Fruit fly (Drosophila melanogaster): ENCODE results near the gene Miox.

Miox gene

DNA sequence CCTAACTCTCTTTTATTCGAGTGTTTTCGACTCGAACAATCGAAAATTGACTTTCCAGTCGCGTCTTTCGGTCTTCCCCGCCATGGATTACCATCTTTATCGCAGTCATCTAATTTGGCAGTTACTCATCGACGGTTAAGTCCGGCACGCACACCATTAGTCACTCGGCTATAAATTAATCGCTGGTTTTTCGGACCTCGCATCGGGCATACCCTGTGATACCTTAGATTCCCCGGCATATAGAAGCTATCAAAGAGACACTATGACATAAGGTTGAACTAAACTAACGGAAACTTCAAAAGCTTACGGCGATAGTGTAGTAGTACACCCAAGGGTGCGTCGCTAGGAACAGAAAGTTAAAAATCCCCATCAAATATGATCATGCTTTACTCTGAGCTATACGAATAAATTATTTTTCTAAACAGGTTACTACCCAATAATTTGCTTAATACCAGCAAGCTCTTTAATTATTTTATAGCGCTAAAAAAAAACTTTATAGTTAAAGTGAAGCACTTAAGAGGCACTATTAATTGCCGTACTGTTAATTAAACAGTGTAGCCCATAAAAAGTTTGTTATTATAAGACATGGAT lies 5.8 kb upstream of the Miox start:
- TF ChIP-seq D1 (tag; optimal IDR thresholded peaks at IDR 0.05) (no peak), CG9948 (tag; optimal IDR thresholded peaks at IDR 0.05) (no peak), rn (GFP tag; IDR thresholded peaks at IDR 0.05) (no peak), Pif1B (GFP tag; optimal IDR thresholded peaks at IDR 0.05) (no peak), Snoo (tag; optimal IDR thresholded peaks at IDR 0.05) (no peak), CG13204 (GFP tag; optimal IDR thresholded peaks at IDR 0.05) (no peak), EcR (GFP tag; optimal IDR thresholded peaks at IDR 0.05) (no peak), gl (tag; optimal IDR thresholded peaks at IDR 0.05) (no peak), CG32121 (GFP tag; IDR thresholded peaks at IDR 0.05) (no peak), CG17806 (tag; optimal IDR thresholded peaks at IDR 0.05) (no peak), CG15710 (tag; optimal IDR thresholded peaks at IDR 0.05) (no peak), CG8301 (tag; optimal IDR thresholded peaks at IDR 0.05) (no peak), CG14655 (GFP tag; optimal IDR thresholded peaks at IDR 0.05) (no peak), Pif1A (GFP tag; optimal IDR thresholded peaks at IDR 0.05) (no peak), CG12605 (GFP tag; IDR thresholded peaks at IDR 0.05) (no peak), Ets98B (GFP tag; IDR thresholded peaks at IDR 0.05) (no peak), CG10348 (GFP tag; IDR thresholded peaks at IDR 0.05) (no peak), CG34367 (tag; optimal IDR thresholded peaks at IDR 0.05) (no peak), fd96Ca (GFP tag; IDR thresholded peaks at IDR 0.05) (no peak), CG4496 (GFP tag; IDR thresholded peaks at IDR 0.05) (no peak)

DNA sequence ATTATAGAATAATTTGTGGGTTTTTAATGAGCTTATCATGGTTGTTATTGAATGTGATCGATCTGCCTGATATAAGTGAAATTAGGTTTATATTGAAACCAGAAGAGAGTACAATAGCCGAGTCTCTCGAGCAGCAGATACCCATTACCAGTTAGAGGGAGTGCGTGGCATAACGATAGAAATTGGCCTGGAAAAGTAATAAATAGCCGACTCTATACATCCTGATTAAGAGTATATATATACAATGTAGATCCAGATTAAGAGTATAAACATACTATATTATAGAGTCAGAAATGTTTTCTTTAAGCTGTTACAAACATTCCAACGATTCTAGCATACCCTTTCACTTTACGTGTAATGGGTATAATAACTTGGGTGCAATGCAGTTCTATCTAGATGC lies 817 bp upstream of the Miox start:
- TF ChIP-seq CG17806 (tag; optimal IDR thresholded peaks at IDR 0.05) (no peak), D1 (tag; optimal IDR thresholded peaks at IDR 0.05) (no peak), CG8301 (tag; optimal IDR thresholded peaks at IDR 0.05) (no peak), CG34367 (tag; optimal IDR thresholded peaks at IDR 0.05) (no peak), CG15710 (tag; optimal IDR thresholded peaks at IDR 0.05) (no peak), fd96Ca (GFP tag; IDR thresholded peaks at IDR 0.05) (no peak), CG8159 (tag; optimal IDR thresholded peaks at IDR 0.05) (no peak), Ets98B (GFP tag; IDR thresholded peaks at IDR 0.05) (no peak), CG10348 (GFP tag; IDR thresholded peaks at IDR 0.05) (no peak)

dm6 chr3L:12185336-12185735 lies 552 bp downstream of the Miox start:
- no peak for TF ChIP-seq Pif1A (GFP tag; optimal IDR thresholded peaks at IDR 0.05)
- TF ChIP-seq Ets98B (GFP tag; IDR thresholded peaks at IDR 0.05): no peak
- TF ChIP-seq CG13204 (GFP tag; optimal IDR thresholded peaks at IDR 0.05): no peak
- TF ChIP-seq CG4496 (GFP tag; IDR thresholded peaks at IDR 0.05): no peak
- no peak for TF ChIP-seq Snoo (tag; optimal IDR thresholded peaks at IDR 0.05)
- TF ChIP-seq D1 (tag; optimal IDR thresholded peaks at IDR 0.05): no peak
- no peak for TF ChIP-seq Pif1B (GFP tag; optimal IDR thresholded peaks at IDR 0.05)
- no peak for TF ChIP-seq CG10348 (GFP tag; IDR thresholded peaks at IDR 0.05)
- TF ChIP-seq CG15710 (tag; optimal IDR thresholded peaks at IDR 0.05): no peak
- TF ChIP-seq CG12605 (GFP tag; IDR thresholded peaks at IDR 0.05): no peak
- TF ChIP-seq CG8159 (tag; optimal IDR thresholded peaks at IDR 0.05): no peak
- TF ChIP-seq rn (GFP tag; IDR thresholded peaks at IDR 0.05): no peak
- TF ChIP-seq gl (tag; optimal IDR thresholded peaks at IDR 0.05): no peak
- TF ChIP-seq EcR (GFP tag; optimal IDR thresholded peaks at IDR 0.05): no peak
- TF ChIP-seq CG32121 (GFP tag; IDR thresholded peaks at IDR 0.05): no peak
- TF ChIP-seq fd96Ca (GFP tag; IDR thresholded peaks at IDR 0.05): no peak

- TF ChIP-seq CG32121 (GFP tag; IDR thresholded peaks at IDR 0.05): no peak
- TF ChIP-seq CG8159 (tag; optimal IDR thresholded peaks at IDR 0.05): no peak
- TF ChIP-seq rn (GFP tag; IDR thresholded peaks at IDR 0.05): no peak
- TF ChIP-seq CG13204 (GFP tag; optimal IDR thresholded peaks at IDR 0.05): no peak
- no peak for TF ChIP-seq CG10348 (GFP tag; IDR thresholded peaks at IDR 0.05)
- no peak for TF ChIP-seq CG17806 (tag; optimal IDR thresholded peaks at IDR 0.05)
- TF ChIP-seq CG15710 (tag; optimal IDR thresholded peaks at IDR 0.05): no peak
- TF ChIP-seq fd96Ca (GFP tag; IDR thresholded peaks at IDR 0.05): no peak
- no peak for TF ChIP-seq CG34367 (tag; optimal IDR thresholded peaks at IDR 0.05)
- no peak for TF ChIP-seq Pif1B (GFP tag; optimal IDR thresholded peaks at IDR 0.05)
- TF ChIP-seq Ets98B (GFP tag; IDR thresholded peaks at IDR 0.05): no peak
- TF ChIP-seq Pif1A (GFP tag; optimal IDR thresholded peaks at IDR 0.05): no peak
- no peak for TF ChIP-seq Snoo (tag; optimal IDR thresholded peaks at IDR 0.05)
- TF ChIP-seq CG9948 (tag; optimal IDR thresholded peaks at IDR 0.05): no peak
- no peak for TF ChIP-seq CG14655 (GFP tag; optimal IDR thresholded peaks at IDR 0.05)
- TF ChIP-seq EcR (GFP tag; optimal IDR thresholded peaks at IDR 0.05): no peak
Observed at dm6 chr3L:12188518-12188917, 3.7 kb downstream of the Miox start, which contains the start of gene Est-6. Gene Est-6 (plus strand): TSS chr3L:12188818.

dm6 chr3L:12190433-12190832 lies 5.6 kb downstream of the Miox start, which contains the start of gene Est-P:
Gene Est-P (plus strand): TSS chr3L:12190733.
- no peak for TF ChIP-seq CG17806 (tag; optimal IDR thresholded peaks at IDR 0.05)
- no peak for TF ChIP-seq CG15710 (tag; optimal IDR thresholded peaks at IDR 0.05)
- no peak for TF ChIP-seq Snoo (tag; optimal IDR thresholded peaks at IDR 0.05)
- no peak for TF ChIP-seq EcR (GFP tag; optimal IDR thresholded peaks at IDR 0.05)
- TF ChIP-seq CG32121 (GFP tag; IDR thresholded peaks at IDR 0.05): no peak
- TF ChIP-seq CG34367 (tag; optimal IDR thresholded peaks at IDR 0.05): no peak
- no peak for TF ChIP-seq gl (tag; optimal IDR thresholded peaks at IDR 0.05)
- TF ChIP-seq CG13204 (GFP tag; optimal IDR thresholded peaks at IDR 0.05): no peak
- TF ChIP-seq CG4496 (GFP tag; IDR thresholded peaks at IDR 0.05): no peak

- TF ChIP-seq Snoo (tag; optimal IDR thresholded peaks at IDR 0.05): no peak
- no peak for TF ChIP-seq CG32121 (GFP tag; IDR thresholded peaks at IDR 0.05)
- TF ChIP-seq CG14655 (GFP tag; optimal IDR thresholded peaks at IDR 0.05): no peak
- no peak for TF ChIP-seq CG13204 (GFP tag; optimal IDR thresholded peaks at IDR 0.05)
Observed at dm6 chr3L:12193485-12193884, 8.7 kb downstream of the Miox start, which contains the start of gene thoc6. Gene thoc6 (minus strand): TSS chr3L:12193688.
